Fruit fly (Drosophila melanogaster) whole organism, embryonic: Measurements from ENCODE around the gene Eip63E.

ENCODE experiments used
- Abd-B ChIP-seq: fragments of 200-800 bp; sonication (Bioruptor generic); optimal IDR thresholded peaks from 2 replicates; lab custom pipeline; 2018; ENCODE audit warnings: missing biosample characterization, mild to moderate bottlenecking, missing genetic modification characterization, moderate library complexity
- Atf-2 ChIP-seq: fragments of 200-800 bp; sonication (Bioruptor generic); optimal IDR thresholded peaks from 2 replicates; lab custom pipeline; 2016; ENCODE audit warnings: missing biosample characterization, missing genetic modification characterization
- Atf6 ChIP-seq: fragments of 200-800 bp; sonication (Bioruptor generic); IDR thresholded peaks from 2 replicates; pipeline ENCODE4 v1.3.6; 2022; ENCODE audit warnings: missing biosample characterization, missing genetic modification characterization
- CG10147 ChIP-seq: fragments of 200-800 bp; sonication (Bioruptor generic); optimal IDR thresholded peaks from 2 replicates; lab custom pipeline; 2019; ENCODE audit warnings: missing biosample characterization, mild to moderate bottlenecking, missing genetic modification characterization, moderate library complexity
- CG10979 ChIP-seq: fragments of 200-800 bp; sonication (Bioruptor generic); optimal IDR thresholded peaks from 2 replicates; lab custom pipeline; 2018; ENCODE audit warnings: missing biosample characterization, mild to moderate bottlenecking, missing genetic modification characterization, moderate library complexity
- CG11696 ChIP-seq: fragments of 200-800 bp; sonication (Bioruptor generic); IDR thresholded peaks from 2 replicates; pipeline ENCODE4 v1.3.6; 2022; ENCODE audit warnings: missing biosample characterization, missing genetic modification characterization
- CG12391 ChIP-seq: fragments of 200-800 bp; sonication (Bioruptor generic); optimal IDR thresholded peaks from 3 replicates; lab custom pipeline; 2018; ENCODE audit warnings: missing biosample characterization, mild to moderate bottlenecking, missing genetic modification characterization, moderate library complexity
- CG12769 ChIP-seq: fragments of 200-800 bp; sonication (Bioruptor generic); optimal IDR thresholded peaks from 2 replicates; lab custom pipeline; 2019; ENCODE audit warnings: missing biosample characterization, mild to moderate bottlenecking, missing genetic modification characterization, moderate library complexity
- CG15011 ChIP-seq: fragments of 200-800 bp; sonication (Bioruptor generic); optimal IDR thresholded peaks from 3 replicates; lab custom pipeline; 2018; ENCODE audit warnings: missing biosample characterization, mild to moderate bottlenecking, missing genetic modification characterization
- CG1602 ChIP-seq: fragments of 200-800 bp; sonication (Bioruptor generic); optimal IDR thresholded peaks from 3 replicates; lab custom pipeline; 2016; ENCODE audit warnings: missing biosample characterization, missing genetic modification characterization
- CG18599 ChIP-seq: fragments of 200-800 bp; sonication (Bioruptor generic); optimal IDR thresholded peaks from 3 replicates; lab custom pipeline; 2017; ENCODE audit warnings: missing biosample characterization, missing genetic modification characterization, mild to moderate bottlenecking, moderate library complexity, missing genetic modification reagents
- CG2889 ChIP-seq: fragments of 200-800 bp; sonication (Bioruptor generic); IDR thresholded peaks from 3 replicates; pipeline ENCODE4 v1.3.6; 2022; ENCODE audit warnings: missing biosample characterization, missing genetic modification characterization
- CG3847 ChIP-seq: fragments of 200-800 bp; sonication (Bioruptor generic); IDR thresholded peaks from 2 replicates; pipeline ENCODE4 v1.3.6; 2022; ENCODE audit warnings: missing biosample characterization, missing genetic modification characterization
- CG3995 ChIP-seq: fragments of 200-800 bp; sonication (Bioruptor generic); optimal IDR thresholded peaks from 3 replicates; lab custom pipeline; 2016; ENCODE audit warnings: missing biosample characterization, missing genetic modification characterization
- CG5180 ChIP-seq: fragments of 200-800 bp; sonication (Bioruptor generic); optimal IDR thresholded peaks from 3 replicates; lab custom pipeline; 2017; ENCODE audit warnings: missing biosample characterization, missing genetic modification characterization, mild to moderate bottlenecking, moderate library complexity, missing genetic modification reagents
- CG7372 ChIP-seq: fragments of 200-800 bp; sonication (Bioruptor generic); IDR thresholded peaks from 2 replicates; pipeline ENCODE4 v1.3.6; 2022; ENCODE audit warnings: missing biosample characterization, missing genetic modification characterization
- CG8944 ChIP-seq: fragments of 200-800 bp; sonication (Bioruptor generic); optimal IDR thresholded peaks from 3 replicates; lab custom pipeline; 2016; ENCODE audit warnings: missing biosample characterization, missing genetic modification characterization
- CHES-1-like ChIP-seq: fragments of 200-800 bp; sonication (Bioruptor generic); optimal IDR thresholded peaks from 2 replicates; lab custom pipeline; 2016; ENCODE audit warnings: missing biosample characterization, missing genetic modification characterization
- D ChIP-seq, 2 experiments: fragments of 200-800 bp in 1 of 2; fragments of >200 bp in 1 of 2; sonication (Bioruptor generic) in 1 of 2; optimal IDR thresholded peaks; 2 replicates in 1 of 2; 3 replicates in 1 of 2; lab custom pipeline; 2017; ENCODE audit warnings: mild to moderate bottlenecking in 1 of 2, missing biosample characterization in 1 of 2, missing genetic modification characterization in 1 of 2, missing genetic modification reagents in 1 of 2
- Drgx ChIP-seq: fragments of 200-800 bp; sonication (Bioruptor generic); IDR thresholded peaks from 2 replicates; pipeline ENCODE4 v1.3.6; 2022; ENCODE audit warnings: missing biosample characterization, missing genetic modification characterization
- Fer2 ChIP-seq: fragments of 200-800 bp; sonication (Bioruptor generic); optimal IDR thresholded peaks from 2 replicates; lab custom pipeline; 2018; ENCODE audit warnings: missing biosample characterization, mild to moderate bottlenecking, missing genetic modification characterization, moderate library complexity
- Jarid2 ChIP-seq: fragments of 200-800 bp; sonication (Bioruptor generic); optimal IDR thresholded peaks from 3 replicates; lab custom pipeline; 2017; ENCODE audit warnings: mild to moderate bottlenecking, missing biosample characterization, missing genetic modification reagents, missing genetic modification characterization
- Lpt ChIP-seq: fragments of >200 bp; optimal IDR thresholded peaks from 2 replicates; lab custom pipeline; 2018; ENCODE audit warnings: missing biosample characterization, missing genetic modification characterization
- NFAT ChIP-seq: fragments of 200-800 bp; sonication (Bioruptor generic); IDR thresholded peaks from 2 replicates; pipeline ENCODE4 v1.3.6; 2022; ENCODE audit warnings: missing biosample characterization, missing genetic modification characterization
- Pdp1 ChIP-seq, 2 experiments: fragments of 200-800 bp; sonication (Bioruptor generic); optimal IDR thresholded peaks; 3 replicates each; lab custom pipeline; 2016; ENCODE audit warnings: missing biosample characterization in 2 of 2, missing genetic modification characterization in 2 of 2, mild to moderate bottlenecking in 1 of 2, moderate library complexity in 1 of 2
- Six4 ChIP-seq: fragments of 200-800 bp; sonication (Bioruptor generic); optimal IDR thresholded peaks from 2 replicates; lab custom pipeline; 2016; ENCODE audit warnings: missing biosample characterization, missing genetic modification characterization
- Stat92E ChIP-seq, 3 experiments: fragments of >200 bp in 2 of 3; fragments of 200-800 bp in 1 of 3; sonication (Bioruptor generic) in 1 of 3; optimal IDR thresholded peaks; 2 replicates each; lab custom pipeline; 2017 to 2019; ENCODE audit warnings: missing biosample characterization in 3 of 3, missing genetic modification characterization in 3 of 3, mild to moderate bottlenecking in 1 of 3, moderate library complexity in 1 of 3
- Tbp ChIP-seq: fragments of >200 bp; optimal IDR thresholded peaks from 2 replicates; lab custom pipeline; 2018; ENCODE audit warnings: missing biosample characterization, missing genetic modification characterization
- YL-1 ChIP-seq: fragments of 200-800 bp; sonication (Bioruptor generic); optimal IDR thresholded peaks from 3 replicates; lab custom pipeline; 2017; ENCODE audit warnings: missing biosample characterization, mild to moderate bottlenecking, missing genetic modification characterization
- ac ChIP-seq: fragments of 200-800 bp; sonication (Bioruptor generic); optimal IDR thresholded peaks from 3 replicates; lab custom pipeline; 2017; ENCODE audit warnings: missing biosample characterization, mild to moderate bottlenecking, missing genetic modification characterization
- ap ChIP-seq: fragments of 200-800 bp; sonication (Bioruptor generic); IDR thresholded peaks from 2 replicates; pipeline ENCODE4 v1.3.6; 2022; ENCODE audit warnings: missing biosample characterization, missing genetic modification characterization
- bigmax ChIP-seq: fragments of 200-800 bp; sonication (Bioruptor generic); optimal IDR thresholded peaks from 2 replicates; lab custom pipeline; 2018; ENCODE audit warnings: missing biosample characterization, mild to moderate bottlenecking, missing genetic modification characterization
- btn ChIP-seq: fragments of 200-800 bp; sonication (Bioruptor generic); optimal IDR thresholded peaks from 2 replicates; lab custom pipeline; 2016; ENCODE audit warnings: missing biosample characterization, missing genetic modification characterization
- chm ChIP-seq: fragments of 200-800 bp; sonication (Bioruptor generic); IDR thresholded peaks from 2 replicates; pipeline ENCODE4 v1.3.6; 2022; ENCODE audit warnings: missing biosample characterization, missing genetic modification characterization
- danr ChIP-seq: fragments of 200-800 bp; sonication (Bioruptor generic); IDR thresholded peaks from 2 replicates; pipeline ENCODE4 v1.3.6; 2022; ENCODE audit warnings: missing biosample characterization, missing genetic modification characterization
- gem ChIP-seq: fragments of 200-800 bp; sonication (Bioruptor generic); optimal IDR thresholded peaks from 2 replicates; lab custom pipeline; 2019; ENCODE audit warnings: missing biosample characterization, mild to moderate bottlenecking, missing genetic modification characterization, moderate library complexity
- lilli ChIP-seq: fragments of 200-800 bp; sonication (Bioruptor generic); optimal IDR thresholded peaks from 3 replicates; lab custom pipeline; 2016; ENCODE audit warnings: missing biosample characterization, missing genetic modification characterization
- onecut ChIP-seq: fragments of 200-800 bp; sonication (Bioruptor generic); IDR thresholded peaks from 2 replicates; pipeline ENCODE4 v1.3.6; 2022; ENCODE audit warnings: missing biosample characterization, missing genetic modification characterization
- org-1 ChIP-seq: fragments of 200-800 bp; sonication (Bioruptor generic); optimal IDR thresholded peaks from 2 replicates; lab custom pipeline; 2017; ENCODE audit warnings: missing biosample characterization, missing genetic modification characterization
- otp ChIP-seq: fragments of 200-800 bp; sonication (Bioruptor generic); IDR thresholded peaks from 3 replicates; pipeline ENCODE4, ENCODE4 v1.3.6; 2022; ENCODE audit warnings: missing biosample characterization, missing genetic modification characterization
- p53 ChIP-seq: fragments of 200-800 bp; sonication (Bioruptor generic); optimal IDR thresholded peaks from 2 replicates; lab custom pipeline; 2016; ENCODE audit warnings: missing biosample characterization, missing genetic modification characterization
- pb ChIP-seq: fragments of 200-800 bp; sonication (Bioruptor generic); optimal IDR thresholded peaks from 3 replicates; lab custom pipeline; 2016; ENCODE audit warnings: missing biosample characterization, missing genetic modification characterization
- pros ChIP-seq: fragments of 200-800 bp; sonication (Bioruptor generic); optimal IDR thresholded peaks from 3 replicates; lab custom pipeline; 2019; ENCODE audit warnings: missing biosample characterization, mild to moderate bottlenecking, missing genetic modification characterization, moderate library complexity
- ro ChIP-seq: fragments of 200-800 bp; sonication (Bioruptor generic); IDR thresholded peaks from 2 replicates; pipeline ENCODE4 v1.3.6; 2022; ENCODE audit warnings: missing biosample characterization, missing genetic modification characterization
- toy ChIP-seq: fragments of 200-800 bp; sonication (Bioruptor generic); IDR thresholded peaks from 2 replicates; pipeline ENCODE4 v1.3.6; 2022; ENCODE audit warnings: missing biosample characterization, missing genetic modification characterization
- trh ChIP-seq: fragments of 200-800 bp; sonication (Bioruptor generic); optimal IDR thresholded peaks from 2 replicates; lab custom pipeline; 2016; ENCODE audit warnings: missing biosample characterization, missing genetic modification characterization
- ttk ChIP-seq: fragments of 200-800 bp; sonication (Bioruptor generic); IDR thresholded peaks from 2 replicates; pipeline ENCODE4 v2.1.2; 2022; ENCODE audit warnings: missing biosample characterization, missing genetic modification characterization
- unpg ChIP-seq: fragments of 200-800 bp; sonication (Bioruptor generic); optimal IDR thresholded peaks from 3 replicates; lab custom pipeline; 2018; ENCODE audit warnings: missing biosample characterization, mild to moderate bottlenecking, missing genetic modification characterization, moderate library complexity
- zen ChIP-seq: fragments of 200-800 bp; sonication (Bioruptor generic); optimal IDR thresholded peaks from 3 replicates; lab custom pipeline; 2018; ENCODE audit warnings: missing biosample characterization, mild to moderate bottlenecking, missing genetic modification characterization, moderate library complexity
- zfh2 ChIP-seq: fragments of 200-800 bp; sonication (Bioruptor generic); optimal IDR thresholded peaks from 2 replicates; lab custom pipeline; 2016; ENCODE audit warnings: missing biosample characterization, missing genetic modification characterization

Eip63E gene

dm6 chr3L:3616344-3616743 is 100.8 kb downstream of the Eip63E start (continued):
- TF ChIP-seq CHES-1-like (GFP tag; lab: Kevin White, UChicago) (peak; percentile 59), Abd-B (no peak), zfh2 (GFP tag; lab: Kevin White, UChicago) (peak; percentile 43), CG15011 (GFP tag; lab: Kevin White, UChicago) (peak; percentile 20), CG1602 (GFP tag; lab: Kevin White, UChicago) (peak; percentile 83), Fer2 (peak; percentile 29), trh (GFP tag; lab: Kevin White, UChicago) (peak; percentile 41), lilli (peak; percentile 89), Drgx (GFP tag; lab: Robert Waterston, UW) (no peak), D (optimal IDR thresholded peaks at IDR 0.05; lab: Kevin White, UChicago) (no peak), D (GFP tag; optimal IDR thresholded peaks at IDR 0.05; lab: Kevin White, UChicago) (peak; percentile 34), CG18599 (GFP tag; lab: Kevin White, UChicago) (peak; percentile 68), pb (peak; percentile 52), zen (peak; percentile 85), CG8944 (peak; percentile 90), NFAT (GFP tag; lab: Robert Waterston, UW) (peak; percentile 95), Jarid2 (GFP tag; lab: Kevin White, UChicago) (peak; percentile 54), org-1 (peak; percentile 38), danr (GFP tag; lab: Robert Waterston, UW) (peak; percentile 58; the same call in 1 of the 2 replicates), bigmax (GFP tag; lab: Kevin White, UChicago) (peak; percentile 56), gem (tag; lab: Kevin White, UChicago) (peak; percentile 84), CG7372 (peak; percentile 67; the same call in 1 of the 2 replicates), chm (0 out of 2 replicates have a peak, but pooled peaks have one; percentile 53), ttk (GFP tag; lab: Robert Waterston, UW) (peak; percentile 57), onecut (GFP tag; lab: Robert Waterston, UW) (peak; percentile 77), CG3847 (GFP tag; lab: Robert Waterston, UW) (peak; percentile 80), Pdp1 (GFP tag; optimal IDR thresholded peaks at IDR 0.05; lab: Kevin White, UChicago) (peak; percentile 79 to 82), Atf-2 (GFP tag; lab: Kevin White, UChicago) (peak; percentile 79), CG2889 (peak; percentile 44; the same call in 1 of the 3 replicates), ac (GFP tag; lab: Kevin White, UChicago) (no peak), ro (peak; percentile 55; the same call in 1 of the 2 replicates), CG10147 (GFP tag; lab: Kevin White, UChicago) (peak; percentile 12), toy (GFP tag; lab: Robert Waterston, UW) (no peak), YL-1 (GFP tag; lab: Kevin White, UChicago) (no peak), p53 (GFP tag; lab: Kevin White, UChicago) (peak; percentile 65), CG12769 (tag; lab: Kevin White, UChicago) (peak; percentile 67), CG11696 (GFP tag; lab: Robert Waterston, UW) (no peak), Six4 (peak; percentile 79), Tbp (no peak), Stat92E (GFP tag; optimal IDR thresholded peaks at IDR 0.05; lab: Kevin White, UChicago) (no peak), Lpt (GFP tag; lab: Kevin White, UChicago) (no peak), Atf6 (no peak), pros (no peak), CG3995 (GFP tag; lab: Kevin White, UChicago) (no peak), otp (GFP tag; lab: Robert Waterston, UW) (peak; percentile 78), ap (no peak), unpg (GFP tag; lab: Kevin White, UChicago) (peak; percentile 78), btn (GFP tag; lab: Kevin White, UChicago) (peak; percentile 10), CG5180 (GFP tag; lab: Kevin White, UChicago) (no peak), CG10979 (tag; lab: Kevin White, UChicago) (peak; percentile 72), CG12391 (peak; percentile 69)
